Worm (Caenorhabditis elegans) whole organism, young adult: ENCODE data around the gene lsm-4.

Experiments
- B0261.1 ChIP-seq: sonication (generic microtip); optimal IDR thresholded peaks from 2 replicates; lab custom pipeline; 2016; ENCODE audit warnings: mild to moderate bottlenecking, missing genetic modification characterization, moderate library complexity, missing compliant biosample characterization
- C17E4.6 ChIP-seq: fragments of 200-800 bp; sonication (Bioruptor generic); IDR thresholded peaks from 2 replicates; pipeline ENCODE4 v1.3.6; 2022; ENCODE audit warnings: missing genetic modification reagents, missing genetic modification characterization, missing compliant biosample characterization
- F10E7.11 ChIP-seq: sonication (generic microtip); optimal IDR thresholded peaks from 2 replicates; lab custom pipeline; 2017; ENCODE audit warnings: mild to moderate bottlenecking, missing genetic modification characterization, moderate library complexity, missing compliant biosample characterization
- F23B12.7 ChIP-seq: sonication (generic microtip); optimal IDR thresholded peaks from 2 replicates; lab custom pipeline; 2017; ENCODE audit warnings: missing genetic modification characterization, mild to moderate bottlenecking, missing compliant biosample characterization, antibody characterized with exemption, moderate library complexity; ENCODE audit not compliant: insufficient read depth
- F37B4.10 ChIP-seq: fragments of 200-800 bp; sonication (Bioruptor generic); IDR thresholded peaks from 2 replicates; pipeline ENCODE4 v1.3.6; 2022; ENCODE audit warnings: missing genetic modification characterization, missing compliant biosample characterization
- F49E8.2 ChIP-seq: sonication (generic microtip); optimal IDR thresholded peaks from 3 replicates; lab custom pipeline; 2017; ENCODE audit warnings: missing genetic modification characterization, mild to moderate bottlenecking, missing compliant biosample characterization, antibody characterized with exemption, moderate library complexity; ENCODE audit not compliant: insufficient read depth
- F52B5.7 ChIP-seq: sonication (generic microtip); optimal IDR thresholded peaks from 2 replicates; lab custom pipeline; 2016; ENCODE audit warnings: mild to moderate bottlenecking, missing genetic modification characterization, missing compliant biosample characterization
- F57A8.1 ChIP-seq: fragments of 200-800 bp; sonication (Bioruptor generic); optimal IDR thresholded peaks from 2 replicates; lab custom pipeline; 2018; ENCODE audit warnings: mild to moderate bottlenecking, missing genetic modification characterization, moderate library complexity, missing compliant biosample characterization
- K11D2.4 ChIP-seq: fragments of 200-800 bp; sonication (Bioruptor generic); IDR thresholded peaks from 2 replicates; pipeline ENCODE4 v1.3.6; 2022; ENCODE audit warnings: missing genetic modification reagents, missing genetic modification characterization, missing compliant biosample characterization
- K12H6.12 ChIP-seq: fragments of 200-800 bp; sonication (Bioruptor generic); optimal IDR thresholded peaks from 2 replicates; lab custom pipeline; 2018; ENCODE audit warnings: mild to moderate bottlenecking, missing genetic modification characterization, missing compliant biosample characterization
- Y53G8AR.9 ChIP-seq: fragments of 200-800 bp; sonication (Bioruptor generic); conservative IDR thresholded peaks from 2 replicates; pipeline ENCODE4 v1.3.6; 2022; ENCODE audit warnings: missing genetic modification reagents, missing genetic modification characterization, missing compliant biosample characterization
- Y67H2A.10 ChIP-seq: fragments of 200-800 bp; sonication (Bioruptor generic); conservative IDR thresholded peaks from 2 replicates; pipeline ENCODE4 v1.3.6; 2022; ENCODE audit warnings: missing genetic modification reagents, missing genetic modification characterization, missing compliant biosample characterization
- akir-1 ChIP-seq: fragments of 200-800 bp; sonication (Bioruptor generic); optimal IDR thresholded peaks from 2 replicates; lab custom pipeline; 2018; ENCODE audit warnings: mild to moderate bottlenecking, missing genetic modification characterization, moderate library complexity, missing compliant biosample characterization
- athp-1 ChIP-seq: sonication (generic microtip); optimal IDR thresholded peaks from 2 replicates; lab custom pipeline; 2017; ENCODE audit warnings: mild to moderate bottlenecking, missing genetic modification characterization, missing compliant biosample characterization
- attf-3 ChIP-seq: fragments of 200-800 bp; sonication (Bioruptor generic); conservative IDR thresholded peaks from 2 replicates; pipeline ENCODE4 v1.3.6; 2022; ENCODE audit warnings: missing genetic modification reagents, missing genetic modification characterization, missing compliant biosample characterization
- attf-6 ChIP-seq: fragments of 200-800 bp; sonication (Bioruptor generic); IDR thresholded peaks from 2 replicates; pipeline ENCODE4 v1.3.6; 2022; ENCODE audit warnings: missing genetic modification reagents, missing genetic modification characterization, missing compliant biosample characterization
- ccch-3 ChIP-seq: fragments of 200-800 bp; sonication (Bioruptor generic); optimal IDR thresholded peaks from 2 replicates; lab custom pipeline; 2018; ENCODE audit warnings: mild to moderate bottlenecking, missing genetic modification characterization, missing compliant biosample characterization
- cebp-1 ChIP-seq, 2 experiments: fragments of 200-800 bp in 1 of 2; sonication (Bioruptor generic) in 1 of 2; sonication (generic microtip) in 1 of 2; IDR thresholded peaks in 1 of 2; optimal IDR thresholded peaks in 1 of 2; 2 replicates each; pipeline versions ENCODE4 v1.3.6 to Lab custom; 2017 to 2022; ENCODE audit warnings: missing compliant biosample characterization in 2 of 2, missing genetic modification characterization in 2 of 2, mild to moderate bottlenecking in 1 of 2, missing genetic modification reagents in 1 of 2, moderate library complexity in 1 of 2
- ceh-27 ChIP-seq: fragments of 200-800 bp; sonication (Bioruptor generic); optimal IDR thresholded peaks from 2 replicates; lab custom pipeline; 2018; ENCODE audit warnings: mild to moderate bottlenecking, missing genetic modification characterization, moderate library complexity, missing compliant biosample characterization
- ceh-58 ChIP-seq: fragments of 200-800 bp; sonication (Bioruptor generic); IDR thresholded peaks from 2 replicates; pipeline ENCODE4 v1.3.6; 2022; ENCODE audit warnings: missing genetic modification characterization, missing compliant biosample characterization
- ceh-91 ChIP-seq: fragments of 200-800 bp; sonication (Bioruptor generic); IDR thresholded peaks from 2 replicates; pipeline ENCODE4 v1.3.6; 2022; ENCODE audit warnings: missing genetic modification reagents, missing genetic modification characterization, missing compliant biosample characterization
- dpl-1 ChIP-seq: fragments of 150-350 bp; optimal IDR thresholded peaks from 2 replicates; lab custom pipeline; 2014; ENCODE audit warnings: missing biosample characterization, missing genetic modification reagents, missing genetic modification characterization
- ekl-4 ChIP-seq: fragments of 200-800 bp; sonication (Bioruptor generic); IDR thresholded peaks from 2 replicates; pipeline ENCODE4 v1.3.6; 2022; ENCODE audit warnings: missing genetic modification reagents, missing genetic modification characterization, missing compliant biosample characterization
- gei-17 ChIP-seq: fragments of 200-800 bp; sonication (Bioruptor generic); optimal IDR thresholded peaks from 2 replicates; lab custom pipeline; 2018; ENCODE audit warnings: mild to moderate bottlenecking, missing genetic modification characterization, missing compliant biosample characterization
- him-1 ChIP-seq: sonication (generic microtip); optimal IDR thresholded peaks from 2 replicates; lab custom pipeline; 2016; ENCODE audit warnings: missing genotype, missing genetic modification reagents, missing genetic modification characterization, missing compliant biosample characterization
- lin-35 ChIP-seq, 3 experiments: fragments of 150-350 bp in 2 of 3; sonication (generic microtip) in 1 of 3; optimal IDR thresholded peaks; 2 replicates each; lab custom pipeline; 2014 to 2018; ENCODE audit warnings: missing biosample characterization in 3 of 3, missing genetic modification characterization in 3 of 3, missing genetic modification reagents in 3 of 3
- lin-54 ChIP-seq: fragments of 200-800 bp; sonication (Bioruptor generic); optimal IDR thresholded peaks from 2 replicates; lab custom pipeline; 2018; ENCODE audit warnings: mild to moderate bottlenecking, missing genetic modification characterization, missing compliant biosample characterization
- lsy-27 ChIP-seq: sonication (generic microtip); optimal IDR thresholded peaks from 2 replicates; lab custom pipeline; 2017; ENCODE audit warnings: missing genetic modification characterization, mild to moderate bottlenecking, missing compliant biosample characterization, antibody characterized with exemption, missing genotype, borderline replicate concordance; ENCODE audit not compliant: insufficient read depth
- mcd-1 ChIP-seq: fragments of 200-800 bp; sonication (Bioruptor generic); IDR thresholded peaks from 2 replicates; pipeline ENCODE4 v1.3.6; 2022; ENCODE audit warnings: missing genetic modification reagents, missing genetic modification characterization, missing compliant biosample characterization
- mel-28 ChIP-seq: sonication (generic microtip); optimal IDR thresholded peaks from 2 replicates; lab custom pipeline; 2016; ENCODE audit warnings: borderline replicate concordance, mild to moderate bottlenecking, missing genetic modification characterization, missing compliant biosample characterization
- mes-4 ChIP-seq: sonication (generic microtip); optimal IDR thresholded peaks from 2 replicates; lab custom pipeline; 2016; ENCODE audit warnings: missing genotype, missing genetic modification characterization, missing compliant biosample characterization
- mxl-1 ChIP-seq: sonication (generic microtip); optimal IDR thresholded peaks from 2 replicates; lab custom pipeline; 2016; ENCODE audit warnings: missing genetic modification characterization, missing compliant biosample characterization
- nfya-1 ChIP-seq: sonication (generic microtip); optimal IDR thresholded peaks from 2 replicates; lab custom pipeline; 2017; ENCODE audit warnings: antibody characterized with exemption, missing compliant biosample characterization, missing genetic modification characterization, borderline replicate concordance; ENCODE audit not compliant: insufficient read depth
- nfyb-1 ChIP-seq: fragments of 200-800 bp; sonication (Bioruptor generic); IDR thresholded peaks from 2 replicates; pipeline ENCODE4 v1.3.6; 2022; ENCODE audit warnings: missing genetic modification reagents, missing genetic modification characterization, missing compliant biosample characterization
- nhr-80 ChIP-seq: sonication (generic microtip); optimal IDR thresholded peaks from 2 replicates; lab custom pipeline; 2016; ENCODE audit warnings: missing genetic modification characterization, missing compliant biosample characterization
- sdz-38 ChIP-seq: sonication (generic microtip); optimal IDR thresholded peaks from 2 replicates; lab custom pipeline; 2016; ENCODE audit warnings: missing genotype, missing genetic modification characterization, missing compliant biosample characterization
- snpc-1.1 ChIP-seq: sonication (generic microtip); optimal IDR thresholded peaks from 2 replicates; lab custom pipeline; 2017; ENCODE audit warnings: missing genetic modification characterization, mild to moderate bottlenecking, missing compliant biosample characterization, antibody characterized with exemption, moderate library complexity, missing genotype, missing genetic modification reagents; ENCODE audit not compliant: insufficient read depth
- snpc-4 ChIP-seq, 5 experiments: fragments of 150-350 bp in 1 of 5; sonication (generic microtip) in 4 of 5; optimal IDR thresholded peaks; 2 replicates each; lab custom pipeline; 2014 to 2018; ENCODE audit warnings: missing genetic modification characterization in 5 of 5, missing biosample characterization in 3 of 5, antibody characterized with exemption in 2 of 5, mild to moderate bottlenecking in 2 of 5, missing compliant biosample characterization in 2 of 5, missing genotype in 2 of 5, moderate library complexity in 2 of 5, missing genetic modification reagents in 1 of 5
- sptf-2 ChIP-seq: fragments of 200-800 bp; sonication (Bioruptor generic); optimal IDR thresholded peaks from 2 replicates; lab custom pipeline; 2018; ENCODE audit warnings: mild to moderate bottlenecking, missing genetic modification characterization, missing compliant biosample characterization
- unc-62 ChIP-seq: fragments of 150-350 bp; optimal IDR thresholded peaks from 2 replicates; lab custom pipeline; 2014; ENCODE audit warnings: missing biosample characterization, missing genetic modification reagents, missing genetic modification characterization
- zfh-2 ChIP-seq: fragments of 200-800 bp; sonication (Bioruptor generic); conservative IDR thresholded peaks from 2 replicates; pipeline ENCODE4 v1.3.6; 2022; ENCODE audit warnings: missing genetic modification reagents, missing genetic modification characterization, missing compliant biosample characterization
- ztf-25 ChIP-seq: fragments of 200-800 bp; sonication (Bioruptor generic); IDR thresholded peaks from 2 replicates; pipeline ENCODE4 v1.3.6; 2022; ENCODE audit warnings: missing genetic modification reagents, missing genetic modification characterization, missing compliant biosample characterization
- ztf-26 ChIP-seq: sonication (generic microtip); optimal IDR thresholded peaks from 2 replicates; lab custom pipeline; 2017; ENCODE audit warnings: missing genetic modification characterization, missing compliant biosample characterization
- ztf-6 ChIP-seq: fragments of 200-800 bp; sonication (Bioruptor generic); IDR thresholded peaks from 2 replicates; pipeline ENCODE4 v1.3.6; 2022; ENCODE audit warnings: missing genetic modification reagents, missing genetic modification characterization, missing compliant biosample characterization

lsm-4 gene

ce11 chrII:7287140-7287539 is 34.2 kb upstream of the lsm-4 start (continued):
- TF ChIP-seq lin-54 (no peak), zfh-2 (no peak), C17E4.6 (no peak), mel-28 (tag; lab: Kevin White, UChicago) (no peak), ztf-26 (tag; lab: Kevin White, UChicago) (no peak), nfyb-1 (GFP tag; lab: Robert Waterston, UW) (no peak), snpc-4 (GFP tag; optimal IDR thresholded peaks at IDR 0.05; lab: Kevin White, UChicago) (no peak), snpc-4 (tag; optimal IDR thresholded peaks at IDR 0.05; lab: Kevin White, UChicago) (no peak)
- TF ChIP-seq, all 124 proteins: peak for 6

- TF ChIP-seq F37B4.10 (GFP tag; lab: Robert Waterston, UW) (no peak), F10E7.11 (tag; lab: Kevin White, UChicago) (no peak), F57A8.1 (no peak), F23B12.7 (no peak), ceh-91 (no peak), ccch-3 (GFP tag; lab: Kevin White, UChicago) (no peak), Y53G8AR.9 (no peak), akir-1 (GFP tag; lab: Kevin White, UChicago) (no peak), K12H6.12 (no peak), sptf-2 (GFP tag; lab: Kevin White, UChicago) (no peak), mxl-1 (tag; lab: Kevin White, UChicago) (no peak), ceh-58 (no peak), him-1 (tag; lab: Kevin White, UChicago) (no peak), K11D2.4 (GFP tag; lab: Robert Waterston, UW) (no peak), ztf-6 (GFP tag; lab: Robert Waterston, UW) (no peak), attf-6 (GFP tag; lab: Robert Waterston, UW) (no peak)
Measured at ce11 chrII:7283063-7283462, 30.1 kb upstream of the lsm-4 start.

- no peak for TF ChIP-seq F52B5.7 (tag; lab: Kevin White, UChicago)
- peak; percentile 36 for TF ChIP-seq unc-62 (GFP tag; lab: Kevin White, UChicago)
- TF ChIP-seq nhr-80 (tag; lab: Kevin White, UChicago) = peak; percentile 84
- TF ChIP-seq snpc-4 (GFP tag; optimal IDR thresholded peaks at IDR 0.05; lab: Kevin White, UChicago) = no peak
- no peak for TF ChIP-seq snpc-4 (tag; optimal IDR thresholded peaks at IDR 0.05; lab: Kevin White, UChicago)
- TF ChIP-seq cebp-1 (GFP tag; IDR thresholded peaks at IDR 0.05; lab: Robert Waterston, UW) = no peak
- TF ChIP-seq cebp-1 (tag; optimal IDR thresholded peaks at IDR 0.05; lab: Kevin White, UChicago) = peak; percentile 38
Measured at ce11 chrII:7280584-7280983, 27.6 kb upstream of the lsm-4 start.

ce11 chrII:7279808-7280207 is 26.8 kb upstream of the lsm-4 start:
- TF ChIP-seq F49E8.2 (tag; lab: Kevin White, UChicago) (no peak), mcd-1 (GFP tag; lab: Robert Waterston, UW) (no peak), gei-17 (no peak), snpc-1.1 (tag; lab: Kevin White, UChicago) (no peak), Y67H2A.10 (GFP tag; lab: Robert Waterston, UW) (no peak), ceh-27 (GFP tag; lab: Kevin White, UChicago) (no peak), nfya-1 (tag; lab: Kevin White, UChicago) (no peak), attf-3 (no peak), sdz-38 (no peak), athp-1 (no peak), mes-4 (tag; lab: Kevin White, UChicago) (no peak), B0261.1 (no peak), lin-35 (GFP tag; optimal IDR thresholded peaks at IDR 0.05; lab: Kevin White, UChicago) (no peak), lsy-27 (tag; lab: Kevin White, UChicago) (no peak), dpl-1 (GFP tag; lab: Kevin White, UChicago) (no peak), ekl-4 (GFP tag; lab: Robert Waterston, UW) (no peak), mel-28 (tag; lab: Kevin White, UChicago) (no peak), ztf-25 (GFP tag; lab: Robert Waterston, UW) (no peak)
- TF ChIP-seq, all 124 proteins: peak for 0
